Worm (Caenorhabditis elegans) whole organism, midembryonic: Measurements from ENCODE around the gene F46F3.3.

Experiments
- T22C8.4 ChIP-seq: fragments of 200-800 bp; sonication (Bioruptor generic); IDR thresholded peaks from 2 replicates; pipeline ENCODE4 v1.3.6; 2022; ENCODE audit warnings: missing genetic modification characterization, missing compliant biosample characterization
- cog-1 ChIP-seq: sonication (generic microtip); optimal IDR thresholded peaks from 2 replicates; lab custom pipeline; 2016; ENCODE audit warnings: missing genetic modification characterization, missing compliant biosample characterization
- flt-1 ChIP-seq: fragments of 200-800 bp; sonication (Bioruptor generic); IDR thresholded peaks from 2 replicates; pipeline ENCODE4 v1.3.6; 2022; ENCODE audit warnings: missing genetic modification characterization, missing compliant biosample characterization
- klf-2 ChIP-seq: fragments of 200-800 bp; sonication (Bioruptor generic); conservative IDR thresholded peaks from 2 replicates; pipeline ENCODE4 v1.3.6; 2022; ENCODE audit warnings: missing genetic modification reagents, missing genetic modification characterization, missing compliant biosample characterization
- med-1 ChIP-seq: sonication (generic microtip); optimal IDR thresholded peaks from 2 replicates; lab custom pipeline; 2017; ENCODE audit warnings: missing genetic modification characterization, mild to moderate bottlenecking, missing compliant biosample characterization, antibody characterized with exemption, missing genetic modification reagents; ENCODE audit not compliant: insufficient read depth
- ref-1 ChIP-seq: fragments of 200-800 bp; sonication (Bioruptor generic); conservative IDR thresholded peaks from 2 replicates; pipeline ENCODE4 v1.3.6; 2022; ENCODE audit warnings: missing genetic modification reagents, missing genetic modification characterization, missing compliant biosample characterization
- tab-1 ChIP-seq: fragments of 200-800 bp; sonication (Bioruptor generic); IDR thresholded peaks from 2 replicates; pipeline ENCODE4 v1.3.6; 2022; ENCODE audit warnings: missing genetic modification characterization, missing compliant biosample characterization
- ztf-23 ChIP-seq: fragments of 200-800 bp; sonication (Bioruptor generic); IDR thresholded peaks from 2 replicates; pipeline ENCODE4 v1.3.6; 2022; ENCODE audit warnings: missing genetic modification reagents, missing genetic modification characterization, missing compliant biosample characterization
- ztf-29 ChIP-seq: fragments of 200-800 bp; sonication (Bioruptor generic); IDR thresholded peaks from 2 replicates; pipeline ENCODE4 v1.3.6; 2022; ENCODE audit warnings: missing genetic modification reagents, missing genetic modification characterization, missing compliant biosample characterization

The F46F3.3 gene

DNA sequence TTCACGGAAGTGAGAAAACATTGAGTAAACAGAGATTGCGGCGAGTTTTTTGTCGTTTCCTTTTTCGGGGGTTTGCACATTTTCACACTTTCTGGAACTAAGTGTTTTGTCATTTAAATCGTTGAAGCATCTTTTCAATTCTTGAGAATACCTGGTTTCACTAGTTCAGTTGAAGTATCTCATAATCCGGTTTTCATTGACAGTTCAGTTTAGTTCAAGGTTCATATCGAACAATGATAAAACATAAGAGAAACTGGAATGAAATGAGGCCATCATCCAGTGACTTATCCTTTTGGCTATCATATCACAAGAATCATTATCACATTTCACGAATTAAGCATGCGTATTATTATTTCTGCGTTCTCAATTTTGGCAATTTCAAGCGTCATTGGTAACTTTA is at the start of gene F46F3.3:
TSS of gene F46F3.3 (plus strand) at position 301 of the 400 bp plus-strand sequence.
- no peak for TF ChIP-seq ztf-23 (GFP tag; lab: Robert Waterston, UW)
- no peak for TF ChIP-seq T22C8.4
- no peak for TF ChIP-seq tab-1

DNA sequence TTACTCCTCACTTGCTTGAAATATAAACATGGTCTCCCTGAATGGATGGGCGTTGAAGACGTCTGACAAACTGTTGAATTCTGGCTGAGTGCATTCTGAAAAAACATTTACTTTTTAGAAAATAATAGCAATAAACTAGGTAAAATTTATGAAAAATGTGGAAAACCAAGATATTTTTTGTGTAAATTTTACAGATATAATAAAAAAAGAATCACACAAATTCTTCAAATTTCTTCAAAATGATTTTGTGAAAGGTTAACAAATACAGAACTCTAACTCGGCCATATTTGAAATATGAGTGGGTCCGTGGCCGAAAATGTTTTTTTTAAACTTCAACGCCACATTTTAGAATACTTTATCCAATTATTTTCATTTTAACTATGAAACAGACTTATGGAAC is 49.1 kb upstream of the F46F3.3 start, which contains the start of gene glb-15:
TSS of gene glb-15 (minus strand) at position 101 of the 400 bp plus-strand sequence.
- TF ChIP-seq tab-1: no peak

DNA sequence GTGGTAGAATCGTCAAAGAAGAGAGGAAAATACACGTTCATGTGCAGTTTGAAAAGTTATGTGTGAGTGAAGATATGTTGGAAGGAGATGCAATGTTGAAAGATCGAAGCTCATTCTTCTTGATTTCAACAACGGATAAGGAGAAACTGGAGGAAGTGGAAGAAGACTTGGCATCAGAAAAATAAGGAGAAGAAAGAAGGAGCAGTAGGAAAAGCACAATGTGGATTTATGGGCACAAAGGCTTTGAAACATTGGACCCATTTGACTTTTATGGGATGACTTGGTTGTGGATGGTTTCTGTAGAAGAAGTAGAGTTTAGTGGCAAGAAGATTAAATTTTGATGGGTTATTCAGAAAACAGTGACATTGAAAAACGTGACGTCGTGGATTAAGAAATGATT is 47.2 kb upstream of the F46F3.3 start:
- no peak for TF ChIP-seq T22C8.4
- TF ChIP-seq cog-1 (tag; lab: Kevin White, UChicago): no peak
- TF ChIP-seq ref-1 (GFP tag; lab: Robert Waterston, UW): no peak
- no peak for TF ChIP-seq ztf-23 (GFP tag; lab: Robert Waterston, UW)
- TF ChIP-seq flt-1 (GFP tag; lab: Robert Waterston, UW): no peak
- TF ChIP-seq ztf-29 (GFP tag; lab: Robert Waterston, UW): no peak
- TF ChIP-seq klf-2 (GFP tag; lab: Robert Waterston, UW): no peak
- no peak for TF ChIP-seq med-1 (GFP tag; lab: Kevin White, UChicago)
- no peak for TF ChIP-seq tab-1

DNA sequence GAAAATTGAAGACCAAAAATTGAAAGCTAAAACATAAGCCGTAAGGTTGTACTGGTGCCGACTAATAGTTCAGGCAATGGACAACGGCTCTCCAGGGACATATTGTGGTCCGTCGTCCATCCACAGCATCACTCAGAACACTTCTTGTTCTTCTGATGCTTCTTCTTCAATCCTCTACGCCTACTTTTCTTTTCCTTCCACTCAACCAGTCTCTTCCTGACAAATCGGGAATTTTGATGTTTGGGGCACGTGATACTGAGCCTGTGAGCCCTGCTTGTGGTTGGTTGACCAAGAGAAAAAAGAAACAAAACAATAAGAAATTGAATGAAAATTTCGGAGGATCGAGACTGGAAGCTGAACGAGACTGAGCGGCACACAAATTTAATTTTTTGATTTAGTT is 46.0 kb upstream of the F46F3.3 start:
- TF ChIP-seq tab-1: no peak
- TF ChIP-seq T22C8.4: no peak
- no peak for TF ChIP-seq klf-2 (GFP tag; lab: Robert Waterston, UW)
- TF ChIP-seq flt-1 (GFP tag; lab: Robert Waterston, UW): no peak
- no peak for TF ChIP-seq cog-1 (tag; lab: Kevin White, UChicago)
- TF ChIP-seq ztf-23 (GFP tag; lab: Robert Waterston, UW): no peak
- no peak for TF ChIP-seq ztf-29 (GFP tag; lab: Robert Waterston, UW)
- TF ChIP-seq med-1 (GFP tag; lab: Kevin White, UChicago): no peak

DNA sequence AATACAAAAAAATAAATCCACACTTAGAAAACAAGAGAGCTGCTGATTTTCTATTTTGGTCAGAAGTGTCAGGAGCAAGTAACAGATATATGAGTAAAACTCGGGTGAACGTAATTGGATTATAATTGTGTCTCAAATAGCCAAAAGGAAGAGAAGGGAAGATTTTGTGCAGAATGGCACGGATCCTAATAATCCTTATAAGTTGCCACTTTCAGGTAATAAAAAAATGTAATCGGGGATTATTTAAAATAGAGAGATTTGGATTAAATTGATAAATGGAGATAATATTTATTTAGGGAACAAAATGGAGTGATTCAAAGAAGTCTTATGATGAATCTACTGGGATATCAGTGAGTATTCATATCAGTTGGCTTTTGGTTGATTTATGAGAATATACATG is 42.3 kb upstream of the F46F3.3 start:
- TF ChIP-seq ref-1 (GFP tag; lab: Robert Waterston, UW) (no peak), tab-1 (no peak), T22C8.4 (no peak), klf-2 (GFP tag; lab: Robert Waterston, UW) (no peak), ztf-29 (GFP tag; lab: Robert Waterston, UW) (no peak), cog-1 (tag; lab: Kevin White, UChicago) (no peak)

DNA sequence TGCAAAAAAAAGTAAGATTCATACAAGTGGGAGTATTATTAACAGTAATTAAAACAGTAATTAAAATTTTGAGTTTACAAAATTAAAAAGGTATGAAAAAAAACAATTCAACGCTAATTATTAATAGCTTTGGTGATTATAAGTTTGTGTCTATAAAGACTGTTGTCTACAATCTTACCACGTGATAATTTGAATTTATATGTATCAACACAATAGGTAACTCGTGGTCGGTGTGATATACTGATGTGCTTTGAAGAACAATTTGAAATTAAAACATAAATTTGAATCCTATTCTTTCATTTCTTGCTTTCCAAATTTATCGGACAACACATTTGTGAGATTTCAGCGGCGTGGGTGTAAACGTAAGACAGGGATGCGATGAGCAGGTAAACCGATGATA is 39.4 kb upstream of the F46F3.3 start:
- TF ChIP-seq klf-2 (GFP tag; lab: Robert Waterston, UW) (no peak), ref-1 (GFP tag; lab: Robert Waterston, UW) (no peak), T22C8.4 (no peak), ztf-29 (GFP tag; lab: Robert Waterston, UW) (no peak), flt-1 (GFP tag; lab: Robert Waterston, UW) (no peak), ztf-23 (GFP tag; lab: Robert Waterston, UW) (no peak), med-1 (GFP tag; lab: Kevin White, UChicago) (no peak), cog-1 (tag; lab: Kevin White, UChicago) (no peak), tab-1 (no peak)

DNA sequence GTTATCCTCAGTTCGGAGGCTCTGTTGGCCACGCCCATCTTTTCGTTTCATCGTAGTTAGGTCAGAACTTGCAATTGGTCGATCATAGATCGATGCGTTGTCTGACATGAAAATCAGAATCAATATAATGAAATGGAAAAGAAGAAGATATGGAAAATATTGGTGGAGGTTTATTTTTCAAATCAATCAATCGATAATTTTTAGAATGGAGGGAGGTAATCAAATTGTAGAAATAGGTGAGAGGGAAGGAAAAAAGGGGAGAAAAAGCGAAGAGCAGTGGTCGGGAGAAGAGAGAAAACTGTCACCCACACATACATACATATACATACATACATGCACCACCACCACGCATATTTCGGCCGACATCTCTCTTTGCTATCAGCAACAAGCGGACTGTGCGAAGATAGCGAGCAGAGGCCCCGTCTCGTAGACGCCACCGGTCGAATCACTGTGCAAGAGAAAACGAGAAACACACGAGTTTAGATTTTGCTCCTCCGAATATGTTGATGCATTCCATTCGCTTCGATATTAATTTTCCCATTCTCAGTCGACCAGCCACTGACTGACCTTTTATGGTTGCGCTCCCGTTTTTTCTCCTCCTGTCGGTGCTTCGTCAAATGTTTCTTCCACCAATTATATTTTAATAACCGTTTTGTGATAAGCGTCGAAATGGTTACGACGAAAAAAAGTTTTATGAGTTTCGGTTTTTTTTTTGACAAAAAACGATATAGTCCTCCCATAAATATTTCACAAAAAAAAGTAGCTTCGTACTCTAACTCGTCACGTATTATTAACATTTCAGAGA is 37.9 kb upstream of the F46F3.3 start, which contains the start of gene F35B12.10:
TSS of gene F35B12.10 (minus strand) at position 51 of the 805 bp plus-strand sequence.
- TF ChIP-seq flt-1 (GFP tag; lab: Robert Waterston, UW): no peak
- no peak for TF ChIP-seq T22C8.4
- TF ChIP-seq med-1 (GFP tag; lab: Kevin White, UChicago): no peak
- TF ChIP-seq cog-1 (tag; lab: Kevin White, UChicago): no peak
- no peak for TF ChIP-seq klf-2 (GFP tag; lab: Robert Waterston, UW)
- no peak for TF ChIP-seq ref-1 (GFP tag; lab: Robert Waterston, UW)

DNA sequence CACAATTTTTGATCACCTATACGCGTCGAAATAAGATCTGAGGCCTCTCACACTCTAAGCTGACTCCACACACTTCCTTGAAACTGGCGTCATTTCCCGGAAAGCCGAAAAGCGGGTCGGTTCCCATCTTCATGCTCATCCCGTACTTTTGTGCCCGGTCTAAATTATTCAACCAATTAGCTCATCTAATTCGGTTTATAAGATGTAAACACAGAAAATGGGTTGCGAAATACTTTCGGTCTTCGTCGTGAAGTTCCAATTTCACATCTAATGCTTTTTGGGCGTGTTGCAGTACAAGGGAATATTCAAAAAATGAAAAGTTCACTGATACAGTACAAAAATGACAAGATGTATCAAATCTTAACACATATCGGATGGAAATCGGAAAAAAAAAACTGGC is 36.1 kb upstream of the F46F3.3 start:
- TF ChIP-seq flt-1 (GFP tag; lab: Robert Waterston, UW) (no peak), ztf-23 (GFP tag; lab: Robert Waterston, UW) (no peak), cog-1 (tag; lab: Kevin White, UChicago) (no peak), ref-1 (GFP tag; lab: Robert Waterston, UW) (no peak), T22C8.4 (no peak), tab-1 (no peak), med-1 (GFP tag; lab: Kevin White, UChicago) (no peak), klf-2 (GFP tag; lab: Robert Waterston, UW) (no peak), ztf-29 (GFP tag; lab: Robert Waterston, UW) (no peak)

DNA sequence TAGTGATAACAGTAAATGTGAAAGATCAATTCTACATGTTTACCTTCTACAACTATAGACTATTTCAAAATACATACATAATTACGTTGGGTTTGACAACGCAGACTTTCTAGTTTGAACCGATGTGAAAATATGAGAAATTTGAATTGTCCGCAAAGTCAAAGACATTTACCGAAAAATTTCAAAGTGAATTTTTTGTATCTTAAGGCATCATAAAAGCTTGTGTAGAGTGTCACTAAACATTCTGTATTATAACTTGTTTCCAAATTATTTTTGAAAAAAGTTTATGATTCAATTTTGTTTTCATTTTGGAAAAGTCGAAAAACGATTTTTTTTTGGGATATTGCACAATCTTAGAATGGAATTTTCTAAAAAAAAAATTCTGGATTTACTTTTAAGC is 31.7 kb upstream of the F46F3.3 start:
- no peak for TF ChIP-seq med-1 (GFP tag; lab: Kevin White, UChicago)
- no peak for TF ChIP-seq T22C8.4
- no peak for TF ChIP-seq ref-1 (GFP tag; lab: Robert Waterston, UW)
- TF ChIP-seq cog-1 (tag; lab: Kevin White, UChicago): no peak
- TF ChIP-seq tab-1: no peak
- TF ChIP-seq klf-2 (GFP tag; lab: Robert Waterston, UW): no peak
- no peak for TF ChIP-seq ztf-29 (GFP tag; lab: Robert Waterston, UW)
- TF ChIP-seq flt-1 (GFP tag; lab: Robert Waterston, UW): no peak
- no peak for TF ChIP-seq ztf-23 (GFP tag; lab: Robert Waterston, UW)

DNA sequence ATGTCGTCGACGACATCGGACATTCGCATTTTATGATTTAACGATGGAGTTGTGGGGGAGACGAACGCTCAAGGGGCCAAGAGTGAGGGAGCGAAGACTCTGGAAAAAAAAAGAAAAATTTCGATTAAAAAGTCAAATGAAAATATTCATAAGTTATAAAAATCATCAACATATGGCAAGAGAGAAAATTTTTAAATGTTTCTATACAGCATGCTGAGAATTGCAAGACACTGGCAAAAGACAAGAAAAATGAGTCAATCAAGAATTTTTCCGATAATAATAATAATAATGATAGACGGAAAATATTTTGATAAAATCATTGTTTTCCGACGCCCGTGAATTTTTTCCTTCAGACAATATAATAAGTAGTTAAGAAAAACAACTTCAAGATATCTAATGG is 30.1 kb upstream of the F46F3.3 start, which contains the start of gene sipa-1:
TSS of gene sipa-1 (minus strand) at position 101 of the 400 bp plus-strand sequence.
- TF ChIP-seq cog-1 (tag; lab: Kevin White, UChicago): no peak
- TF ChIP-seq flt-1 (GFP tag; lab: Robert Waterston, UW): no peak
- TF ChIP-seq tab-1: no peak
- TF ChIP-seq ztf-29 (GFP tag; lab: Robert Waterston, UW): no peak
- TF ChIP-seq ztf-23 (GFP tag; lab: Robert Waterston, UW): no peak
- TF ChIP-seq T22C8.4: no peak
- no peak for TF ChIP-seq med-1 (GFP tag; lab: Kevin White, UChicago)
- no peak for TF ChIP-seq ref-1 (GFP tag; lab: Robert Waterston, UW)
- TF ChIP-seq klf-2 (GFP tag; lab: Robert Waterston, UW): no peak
